Worm (Caenorhabditis elegans): ENCODE measurements around the gene clec-222.

clec-222 gene

ce11 chrV:11314025-11314880, 43.1 kb downstream of the clec-222 start (continued):
- TF ChIP-seq F57C9.4 (tag; optimal IDR thresholded peaks at IDR 0.05) (peak; percentile 96), cebp-2 (GFP tag; IDR thresholded peaks at IDR 0.05) (peak; percentile 99), nhr-90 (tag; optimal IDR thresholded peaks at IDR 0.05) (peak; percentile 97), B0035.1 (tag; optimal IDR thresholded peaks at IDR 0.05) (peak; percentile 92), lin-26 (GFP tag; IDR thresholded peaks at IDR 0.05) (peak; percentile 100), F55B11.4 (tag; optimal IDR thresholded peaks at IDR 0.05; ENCODE audit: borderline replicate concordance, insufficient read depth) (peak; percentile 25), F57A8.1 (GFP tag; optimal IDR thresholded peaks at IDR 0.05) (peak; percentile 99), nfya-1 (tag; optimal IDR thresholded peaks at IDR 0.05; ENCODE audit: borderline replicate concordance, insufficient read depth) (no peak), lin-40 (tag; optimal IDR thresholded peaks at IDR 0.05) (peak; percentile 85), cebp-1 (GFP tag; IDR thresholded peaks at IDR 0.05) (peak; percentile 85), cebp-1 (tag; optimal IDR thresholded peaks at IDR 0.05) (peak; percentile 93), ztf-18 (tag; optimal IDR thresholded peaks at IDR 0.05) (peak; percentile 88), hmg-20 (GFP tag; IDR thresholded peaks at IDR 0.05) (peak; percentile 92), hrde-1 (tag; optimal IDR thresholded peaks at IDR 0.05; ENCODE audit: borderline replicate concordance) (peak; percentile 94), unc-62 (GFP tag; optimal IDR thresholded peaks at IDR 0.05) (peak; percentile 25), attf-3 (GFP tag; conservative IDR thresholded peaks at IDR 0.05) (peak; percentile 80), tbp1 (GFP tag; optimal IDR thresholded peaks at IDR 0.05) (peak; percentile 100), aptf-3 (GFP tag; IDR thresholded peaks at IDR 0.05) (peak; percentile 97), die-1 (tag; optimal IDR thresholded peaks at IDR 0.05) (peak; percentile 98), atf-7 (tag; optimal IDR thresholded peaks at IDR 0.05) (peak; percentile 95), let-607 (tag; optimal IDR thresholded peaks at IDR 0.05) (peak; percentile 88 to 90), efl-1 (GFP tag; optimal IDR thresholded peaks at IDR 0.05) (peak; percentile 53), ceh-40 (GFP tag; IDR thresholded peaks at IDR 0.05) (peak; percentile 96), ama-1 (optimal IDR thresholded peaks at IDR 0.05) (no peak), ama-1 (GFP tag; optimal IDR thresholded peaks at IDR 0.05) (peak; percentile 95 to 96), snpc-1.1 (tag; optimal IDR thresholded peaks at IDR 0.05; ENCODE audit: insufficient read depth) (peak; percentile 87), nfya-2 (GFP tag; IDR thresholded peaks at IDR 0.05) (peak; percentile 92; the same call in 1 of the 2 replicates), zim-3 (tag; optimal IDR thresholded peaks at IDR 0.05) (peak; percentile 99), snpc-4 (GFP tag; optimal IDR thresholded peaks at IDR 0.05) (peak; percentile 87), snpc-4 (tag; optimal IDR thresholded peaks at IDR 0.05) (peak; percentile 68 to 91 (median 88)), zfh-2 (GFP tag; conservative IDR thresholded peaks at IDR 0.05) (peak; percentile 96), bed-1 (GFP tag; IDR thresholded peaks at IDR 0.05) (peak; percentile 98), nhr-179 (tag; optimal IDR thresholded peaks at IDR 0.05) (peak; percentile 83), lin-35 (GFP tag; optimal IDR thresholded peaks at IDR 0.05) (peak; percentile 22 to 87 (median 61)), mcd-1 (GFP tag; IDR thresholded peaks at IDR 0.05) (peak; percentile 86), T07F8.4 (tag; optimal IDR thresholded peaks at IDR 0.05) (peak; percentile 96), sptf-2 (GFP tag; optimal IDR thresholded peaks at IDR 0.05) (peak; percentile 99), ceh-58 (GFP tag; IDR thresholded peaks at IDR 0.05) (peak; percentile 99), tbx-9 (tag; optimal IDR thresholded peaks at IDR 0.05; ENCODE audit: borderline replicate concordance) (peak; percentile 98), ztf-26 (tag; optimal IDR thresholded peaks at IDR 0.05) (peak; percentile 95), hlh-26 (GFP tag; conservative IDR thresholded peaks at IDR 0.05) (peak; percentile 84), akir-1 (GFP tag; optimal IDR thresholded peaks at IDR 0.05) (peak; percentile 86), ccch-3 (GFP tag; optimal IDR thresholded peaks at IDR 0.05) (peak; percentile 90), attf-6 (GFP tag; IDR thresholded peaks at IDR 0.05) (peak; percentile 88), mel-28 (tag; optimal IDR thresholded peaks at IDR 0.05; ENCODE audit: borderline replicate concordance) (peak; percentile 89), lsl-1 (GFP tag; optimal IDR thresholded peaks at IDR 0.05) (peak; percentile 74)

Data from whole organism, young adult.